Fruit fly (Drosophila melanogaster) whole organism, embryonic: ENCODE measurements around the gene CG45081.

Experiments
- Antp ChIP-seq: fragments of 200-800 bp; sonication (Bioruptor generic); optimal IDR thresholded peaks from 3 replicates; lab custom pipeline; 2016; ENCODE audit warnings: missing biosample characterization, missing genetic modification characterization
- Atf-2 ChIP-seq: fragments of 200-800 bp; sonication (Bioruptor generic); optimal IDR thresholded peaks from 2 replicates; lab custom pipeline; 2016; ENCODE audit warnings: missing biosample characterization, missing genetic modification characterization
- CG10147 ChIP-seq: fragments of 200-800 bp; sonication (Bioruptor generic); optimal IDR thresholded peaks from 2 replicates; lab custom pipeline; 2019; ENCODE audit warnings: missing biosample characterization, mild to moderate bottlenecking, missing genetic modification characterization, moderate library complexity
- CG10979 ChIP-seq: fragments of 200-800 bp; sonication (Bioruptor generic); optimal IDR thresholded peaks from 2 replicates; lab custom pipeline; 2018; ENCODE audit warnings: missing biosample characterization, mild to moderate bottlenecking, missing genetic modification characterization, moderate library complexity
- CG11093 ChIP-seq: fragments of 200-800 bp; sonication (Bioruptor generic); IDR thresholded peaks from 3 replicates; pipeline ENCODE4 v1.3.6; 2022; ENCODE audit warnings: missing biosample characterization, missing genetic modification characterization
- CG12942 ChIP-seq: fragments of 200-800 bp; sonication (Bioruptor generic); optimal IDR thresholded peaks from 3 replicates; lab custom pipeline; 2016; ENCODE audit warnings: missing biosample characterization, missing genetic modification characterization
- CG13894 ChIP-seq: fragments of 200-800 bp; sonication (Bioruptor generic); optimal IDR thresholded peaks from 3 replicates; lab custom pipeline; 2018; ENCODE audit warnings: missing biosample characterization, mild to moderate bottlenecking, missing genetic modification characterization, moderate library complexity
- CG14050 ChIP-seq: fragments of 200-800 bp; sonication (Bioruptor generic); IDR thresholded peaks from 3 replicates; pipeline ENCODE4 v1.3.6; 2022; ENCODE audit warnings: missing biosample characterization, missing genetic modification characterization
- CG15514 ChIP-seq: fragments of 200-800 bp; sonication (Bioruptor generic); optimal IDR thresholded peaks from 3 replicates; lab custom pipeline; 2017; ENCODE audit warnings: missing biosample characterization, missing genetic modification characterization, mild to moderate bottlenecking, moderate library complexity, missing genetic modification reagents
- CG16863 ChIP-seq: fragments of 200-800 bp; sonication (Bioruptor generic); optimal IDR thresholded peaks from 3 replicates; lab custom pipeline; 2016; ENCODE audit warnings: missing biosample characterization, missing genetic modification characterization
- CG17186 ChIP-seq: fragments of 200-800 bp; sonication (Bioruptor generic); optimal IDR thresholded peaks from 3 replicates; lab custom pipeline; 2017; ENCODE audit warnings: missing biosample characterization, missing genetic modification reagents, missing genetic modification characterization
- CG17612 ChIP-seq: fragments of 200-800 bp; sonication (Bioruptor generic); IDR thresholded peaks from 2 replicates; pipeline ENCODE4 v1.3.6; 2022; ENCODE audit warnings: missing biosample characterization, missing genetic modification characterization
- CG18764 ChIP-seq: fragments of 200-800 bp; sonication (Bioruptor generic); optimal IDR thresholded peaks from 3 replicates; lab custom pipeline; 2016; ENCODE audit warnings: missing biosample characterization, missing genetic modification characterization
- CG32772 ChIP-seq: fragments of 200-800 bp; sonication (Bioruptor generic); IDR thresholded peaks from 2 replicates; pipeline ENCODE4 v1.3.6; 2022; ENCODE audit warnings: missing biosample characterization, missing genetic modification characterization
- CG3407 ChIP-seq: fragments of 200-800 bp; sonication (Bioruptor generic); optimal IDR thresholded peaks from 2 replicates; lab custom pipeline; 2018; ENCODE audit warnings: missing biosample characterization, mild to moderate bottlenecking, missing genetic modification characterization
- CG4730 ChIP-seq: fragments of 200-800 bp; sonication (Bioruptor generic); IDR thresholded peaks from 2 replicates; pipeline ENCODE4 v1.3.6; 2022; ENCODE audit warnings: missing biosample characterization, missing genetic modification characterization
- CG5180 ChIP-seq: fragments of 200-800 bp; sonication (Bioruptor generic); optimal IDR thresholded peaks from 3 replicates; lab custom pipeline; 2017; ENCODE audit warnings: missing biosample characterization, missing genetic modification characterization, mild to moderate bottlenecking, moderate library complexity, missing genetic modification reagents
- CG6765 ChIP-seq: fragments of 200-800 bp; sonication (Bioruptor generic); optimal IDR thresholded peaks from 3 replicates; lab custom pipeline; 2017; ENCODE audit warnings: missing biosample characterization, mild to moderate bottlenecking, missing genetic modification characterization
- CG8388 ChIP-seq: fragments of 200-800 bp; sonication (Bioruptor generic); optimal IDR thresholded peaks from 2 replicates; lab custom pipeline; 2019; ENCODE audit warnings: missing biosample characterization, mild to moderate bottlenecking, missing genetic modification characterization, moderate library complexity
- CG8765 ChIP-seq: fragments of 200-800 bp; sonication (Bioruptor generic); IDR thresholded peaks from 2 replicates; pipeline ENCODE4 v1.3.6; 2022; ENCODE audit warnings: missing biosample characterization, missing genetic modification characterization
- CG9609 ChIP-seq: fragments of 200-800 bp; sonication (Bioruptor generic); optimal IDR thresholded peaks from 3 replicates; lab custom pipeline; 2016; ENCODE audit warnings: missing biosample characterization, missing genetic modification characterization
- CG9797 ChIP-seq: fragments of 200-800 bp; sonication (Bioruptor generic); optimal IDR thresholded peaks from 3 replicates; lab custom pipeline; 2018; ENCODE audit warnings: missing biosample characterization, mild to moderate bottlenecking, missing genetic modification characterization
- Chrac-16 ChIP-seq: fragments of 200-800 bp; sonication (Bioruptor generic); optimal IDR thresholded peaks from 3 replicates; lab custom pipeline; 2016; ENCODE audit warnings: missing biosample characterization, missing genetic modification characterization
- Deaf1 ChIP-seq: fragments of 200-800 bp; optimal IDR thresholded peaks from 3 replicates; lab custom pipeline; 2019; ENCODE audit warnings: missing biosample characterization, mild to moderate bottlenecking, missing genetic modification characterization, moderate library complexity
- Dref ChIP-seq: fragments of 200-800 bp; sonication (Bioruptor generic); IDR thresholded peaks from 2 replicates; pipeline ENCODE4 v1.3.6; 2022; ENCODE audit warnings: missing biosample characterization, missing genetic modification characterization
- E2f2 ChIP-seq: fragments of 200-800 bp; sonication (Bioruptor generic); IDR thresholded peaks from 2 replicates; pipeline ENCODE4 v1.3.6; 2022; ENCODE audit warnings: missing biosample characterization, missing genetic modification characterization
- H15 ChIP-seq: fragments of 200-800 bp; sonication (Bioruptor generic); IDR thresholded peaks from 3 replicates; pipeline ENCODE4 v1.3.6; 2022; ENCODE audit warnings: missing biosample characterization, missing genetic modification characterization
- Hand ChIP-seq: fragments of 200-800 bp; sonication (Bioruptor generic); optimal IDR thresholded peaks from 2 replicates; lab custom pipeline; 2017; ENCODE audit warnings: mild to moderate bottlenecking, missing biosample characterization, missing genetic modification reagents, missing genetic modification characterization
- Hr3 ChIP-seq: fragments of 200-800 bp; sonication (Bioruptor generic); optimal IDR thresholded peaks from 3 replicates; lab custom pipeline; 2016; ENCODE audit warnings: missing biosample characterization, missing genetic modification characterization
- Hr39 ChIP-seq: fragments of >200 bp; optimal IDR thresholded peaks from 2 replicates; lab custom pipeline; 2017
- Hr51 ChIP-seq, 2 experiments: fragments of 200-800 bp; sonication (Bioruptor generic); optimal IDR thresholded peaks; 2 replicates in 1 of 2; 3 replicates in 1 of 2; lab custom pipeline; 2016 to 2018; ENCODE audit warnings: missing biosample characterization in 2 of 2, missing genetic modification characterization in 2 of 2, mild to moderate bottlenecking in 1 of 2, moderate library complexity in 1 of 2
- Kr ChIP-seq: fragments of 200-800 bp; sonication (Bioruptor generic); optimal IDR thresholded peaks from 2 replicates; lab custom pipeline; 2017; ENCODE audit warnings: missing biosample characterization, mild to moderate bottlenecking, missing genetic modification characterization
- Nf-YA ChIP-seq: fragments of 200-800 bp; sonication (Bioruptor generic); IDR thresholded peaks from 2 replicates; pipeline ENCODE4 v1.3.6; 2022; ENCODE audit warnings: missing biosample characterization, missing genetic modification characterization
- Poxn ChIP-seq: fragments of 200-800 bp; sonication (Bioruptor generic); IDR thresholded peaks from 2 replicates; pipeline ENCODE4 v1.3.6; 2022; ENCODE audit warnings: missing biosample characterization, missing genetic modification characterization
- Scr ChIP-seq: fragments of 200-800 bp; sonication (Bioruptor generic); IDR thresholded peaks from 2 replicates; pipeline ENCODE4 v1.3.6; 2022; ENCODE audit warnings: missing biosample characterization, missing genetic modification characterization; ENCODE audit not compliant: partially characterized antibody
- Trl ChIP-seq, 3 experiments: fragments of >200 bp in 2 of 3; fragments of 200-800 bp in 1 of 3; sonication (Bioruptor generic) in 1 of 3; optimal IDR thresholded peaks; 2 replicates in 1 of 3; 3 replicates in 2 of 3; lab custom pipeline; 2016 to 2017; ENCODE audit warnings: missing biosample characterization in 1 of 3, missing genetic modification characterization in 1 of 3
- Vsx1 ChIP-seq: fragments of 200-800 bp; sonication (Bioruptor generic); optimal IDR thresholded peaks from 2 replicates; lab custom pipeline; 2017; ENCODE audit warnings: missing biosample characterization, mild to moderate bottlenecking, missing genetic modification characterization, missing genetic modification reagents
- bab2 ChIP-seq: fragments of 200-800 bp; sonication (Bioruptor generic); optimal IDR thresholded peaks from 2 replicates; lab custom pipeline; 2016; ENCODE audit warnings: missing biosample characterization, missing genetic modification characterization
- cato ChIP-seq: fragments of 200-800 bp; sonication (Bioruptor generic); optimal IDR thresholded peaks from 2 replicates; lab custom pipeline; 2016; ENCODE audit warnings: missing biosample characterization, missing genetic modification characterization, borderline replicate concordance
- emc ChIP-seq: fragments of 200-800 bp; sonication (Bioruptor generic); optimal IDR thresholded peaks from 2 replicates; lab custom pipeline; 2016; ENCODE audit warnings: missing biosample characterization, missing genetic modification characterization
- gce ChIP-seq: fragments of 200-800 bp; sonication (Bioruptor generic); IDR thresholded peaks from 3 replicates; pipeline ENCODE4 v1.3.6; 2022; ENCODE audit warnings: missing biosample characterization, missing genetic modification characterization
- kay ChIP-seq: fragments of 200-800 bp; sonication (Bioruptor generic); optimal IDR thresholded peaks from 2 replicates; lab custom pipeline; 2016; ENCODE audit warnings: missing biosample characterization, missing genetic modification characterization
- ken ChIP-seq: fragments of 200-800 bp; sonication (Bioruptor generic); IDR thresholded peaks from 3 replicates; pipeline ENCODE4 v1.3.6; 2022; ENCODE audit warnings: missing biosample characterization, missing genetic modification characterization
- lov ChIP-seq, 2 experiments: fragments of 200-800 bp in 1 of 2; fragments of >200 bp in 1 of 2; sonication (Bioruptor generic) in 1 of 2; IDR thresholded peaks in 1 of 2; optimal IDR thresholded peaks in 1 of 2; 2 replicates in 1 of 2; 3 replicates in 1 of 2; pipeline versions ENCODE4 v1.3.6 to Lab custom; 2017 to 2022; ENCODE audit warnings: missing biosample characterization in 1 of 2, missing genetic modification characterization in 1 of 2
- sens-2 ChIP-seq: fragments of 200-800 bp; sonication (Bioruptor generic); IDR thresholded peaks from 2 replicates; pipeline ENCODE4 v1.3.6; 2022; ENCODE audit warnings: missing biosample characterization, missing genetic modification characterization
- shn ChIP-seq: fragments of 200-800 bp; sonication (Bioruptor generic); optimal IDR thresholded peaks from 3 replicates; lab custom pipeline; 2016; ENCODE audit warnings: missing biosample characterization, missing genetic modification characterization
- tna ChIP-seq: fragments of 200-800 bp; sonication (Bioruptor generic); IDR thresholded peaks from 2 replicates; pipeline ENCODE4 v1.3.6; 2022; ENCODE audit warnings: missing biosample characterization, missing genetic modification characterization; ENCODE audit not compliant: partially characterized antibody
- trem ChIP-seq: fragments of 200-800 bp; optimal IDR thresholded peaks from 3 replicates; lab custom pipeline; 2019; ENCODE audit warnings: missing biosample characterization, mild to moderate bottlenecking, missing genetic modification characterization, moderate library complexity
- unc-4 ChIP-seq: fragments of 200-800 bp; sonication (Bioruptor generic); IDR thresholded peaks from 2 replicates; pipeline ENCODE4 v1.3.6; 2022; ENCODE audit warnings: missing biosample characterization, missing genetic modification characterization; ENCODE audit not compliant: partially characterized antibody
- vnd ChIP-seq: fragments of 200-800 bp; sonication (Bioruptor generic); IDR thresholded peaks from 3 replicates; pipeline ENCODE4 v1.3.6; 2022; ENCODE audit warnings: missing biosample characterization, missing genetic modification characterization; ENCODE audit not compliant: partially characterized antibody
- zfh2 ChIP-seq: fragments of 200-800 bp; sonication (Bioruptor generic); optimal IDR thresholded peaks from 2 replicates; lab custom pipeline; 2016; ENCODE audit warnings: missing biosample characterization, missing genetic modification characterization

The CG45081 gene

DNA sequence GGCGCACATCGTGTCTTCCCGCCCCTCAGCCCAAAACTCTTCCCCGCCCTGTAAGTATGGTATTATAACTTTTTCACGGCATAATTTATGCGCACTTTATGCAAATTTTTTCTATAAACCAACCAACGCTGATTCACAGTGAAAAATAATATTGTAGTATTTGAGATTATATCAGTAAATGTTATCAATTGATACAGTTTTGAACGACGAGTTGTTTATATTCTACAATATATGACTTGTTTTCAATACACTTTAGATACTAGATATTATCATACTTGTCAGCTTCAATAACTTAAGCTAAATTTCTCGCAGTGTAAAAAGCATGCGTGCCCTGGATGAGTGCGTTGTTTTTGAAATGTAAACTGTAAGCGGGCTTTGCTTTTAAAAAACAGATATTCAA lies 49.5 kb upstream of the CG45081 start (continued):
- no peak for TF ChIP-seq cato (GFP tag; lab: Kevin White, UChicago)
- no peak for TF ChIP-seq CG8765 (GFP tag; lab: Robert Waterston, UW)
- no peak for TF ChIP-seq CG10979 (tag; lab: Kevin White, UChicago)
- no peak for TF ChIP-seq shn (GFP tag; lab: Kevin White, UChicago)
- peak; percentile 76 for TF ChIP-seq CG10147 (GFP tag; lab: Kevin White, UChicago)
- TF ChIP-seq Hr39 (lab: Kevin White, UChicago) = no peak
- TF ChIP-seq Hr51 (GFP tag; optimal IDR thresholded peaks at IDR 0.05; lab: Kevin White, UChicago) = peak in 1 of 2 experiments; percentile 71
- no peak for TF ChIP-seq zfh2
- no peak for TF ChIP-seq CG16863 (GFP tag; lab: Kevin White, UChicago)
- TF ChIP-seq CG6765 (GFP tag; lab: Kevin White, UChicago) = no peak
- TF ChIP-seq Hand = no peak
- TF ChIP-seq CG3407 (GFP tag; lab: Kevin White, UChicago) = no peak
- TF ChIP-seq Antp = no peak
- TF ChIP-seq Poxn (GFP tag; lab: Robert Waterston, UW) = no peak
- no peak for TF ChIP-seq CG9609 (GFP tag; lab: Kevin White, UChicago)
- TF ChIP-seq Hr3 = no peak
- TF ChIP-seq Chrac-16 (GFP tag; lab: Kevin White, UChicago) = no peak
- no peak for TF ChIP-seq CG14050 (GFP tag; lab: Robert Waterston, UW)
- no peak for TF ChIP-seq trem
- peak; percentile 68 for TF ChIP-seq CG13894 (tag; lab: Kevin White, UChicago)
- TF ChIP-seq CG8388 = peak; percentile 33
- peak; percentile 13 for TF ChIP-seq CG18764 (GFP tag; lab: Kevin White, UChicago)
- TF ChIP-seq H15 = no peak
- TF ChIP-seq CG4730 = no peak
- no peak for TF ChIP-seq Atf-2 (GFP tag; lab: Kevin White, UChicago)
- TF ChIP-seq unc-4 = no peak
- TF ChIP-seq Trl (optimal IDR thresholded peaks at IDR 0.05; lab: Kevin White, UChicago) = no peak
- TF ChIP-seq Trl (GFP tag; optimal IDR thresholded peaks at IDR 0.05; lab: Kevin White, UChicago) = no peak
- peak; percentile 24 for TF ChIP-seq CG15514 (GFP tag; lab: Kevin White, UChicago)
- no peak for TF ChIP-seq CG11093 (GFP tag; lab: Robert Waterston, UW)
- 0 out of 3 replicates have a peak, but pooled peaks have one; percentile 21 for TF ChIP-seq ken
- no peak for TF ChIP-seq Dref (GFP tag; lab: Robert Waterston, UW)
- TF ChIP-seq CG12942 (GFP tag; lab: Kevin White, UChicago) = no peak
- TF ChIP-seq CG32772 (GFP tag; lab: Robert Waterston, UW) = peak; percentile 36; the same call in 1 of the 2 replicates
- no peak for TF ChIP-seq tna (GFP tag; lab: Robert Waterston, UW)
- TF ChIP-seq kay (GFP tag; lab: Kevin White, UChicago) = no peak
- no peak for TF ChIP-seq Nf-YA (GFP tag; lab: Robert Waterston, UW)
- TF ChIP-seq vnd = no peak
- no peak for TF ChIP-seq CG17186 (GFP tag; lab: Kevin White, UChicago)
- peak; percentile 28 for TF ChIP-seq Deaf1 (tag; lab: Kevin White, UChicago)
- TF ChIP-seq E2f2 (GFP tag; lab: Robert Waterston, UW) = peak; percentile 12; the same call in 1 of the 2 replicates
- no peak for TF ChIP-seq Vsx1 (GFP tag; lab: Kevin White, UChicago)
- TF ChIP-seq CG9797 (GFP tag; lab: Kevin White, UChicago) = no peak
- no peak for TF ChIP-seq Kr (GFP tag; lab: Kevin White, UChicago)
- no peak for TF ChIP-seq gce (GFP tag; lab: Robert Waterston, UW)
- no peak for TF ChIP-seq bab2 (GFP tag; lab: Kevin White, UChicago)
- no peak for TF ChIP-seq emc
- TF ChIP-seq CG5180 (GFP tag; lab: Kevin White, UChicago) = peak; percentile 24
- no peak for TF ChIP-seq CG17612
- no peak for TF ChIP-seq lov (optimal IDR thresholded peaks at IDR 0.05; lab: Kevin White, UChicago)
- no peak for TF ChIP-seq lov (GFP tag; IDR thresholded peaks at IDR 0.05; lab: Robert Waterston, UW)
- no peak for TF ChIP-seq Scr
- TF ChIP-seq sens-2 = no peak
